Worm (Caenorhabditis elegans): ENCODE data around the gene cpsf-2.

The cpsf-2 gene

DNA sequence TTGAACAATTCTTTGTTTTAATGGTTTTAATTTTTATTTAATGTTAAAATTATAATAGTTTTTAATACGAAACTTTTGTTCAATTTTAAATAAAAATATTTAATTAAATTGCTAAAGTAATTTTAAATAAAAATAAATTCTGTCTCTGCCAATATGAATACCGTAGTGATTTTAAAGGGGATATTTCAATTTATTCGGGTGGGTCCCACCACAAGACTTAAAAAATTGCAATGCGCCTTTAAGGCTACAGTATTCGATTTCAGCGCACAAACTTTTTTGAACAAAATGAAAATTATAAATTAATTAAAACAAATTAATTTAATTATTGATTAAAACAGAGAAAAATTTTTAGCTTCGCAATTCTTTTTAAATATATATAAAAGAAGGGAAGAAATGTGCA lies 20.1 kb downstream of the cpsf-2 start:
- TF ChIP-seq snpc-4 (tag; optimal IDR thresholded peaks at IDR 0.05) (no peak), mbf-1 (tag; optimal IDR thresholded peaks at IDR 0.05) (no peak), sma-9 (GFP tag; optimal IDR thresholded peaks at IDR 0.05) (no peak), sma-9 (tag; optimal IDR thresholded peaks at IDR 0.05) (no peak), egl-27 (tag; optimal IDR thresholded peaks at IDR 0.05) (no peak), sem-4 (tag; optimal IDR thresholded peaks at IDR 0.05) (no peak), nhr-129 (tag; optimal IDR thresholded peaks at IDR 0.05) (no peak), lin-39 (tag; optimal IDR thresholded peaks at IDR 0.05) (no peak)

ce11 chrV:7199932-7200331 lies 21.0 kb downstream of the cpsf-2 start, which contains the start of gene F09G2.1:
F09G2.1 (plus strand) TSS chrV:7200232.
- no peak for TF ChIP-seq unc-55 (GFP tag; optimal IDR thresholded peaks at IDR 0.05)
- no peak for TF ChIP-seq ztf-11 (tag; optimal IDR thresholded peaks at IDR 0.05)
- no peak for TF ChIP-seq alr-1 (tag; optimal IDR thresholded peaks at IDR 0.05)
- TF ChIP-seq blmp-1 (tag; optimal IDR thresholded peaks at IDR 0.05; ENCODE audit: insufficient read depth), result no peak
- TF ChIP-seq sma-3 (GFP tag; optimal IDR thresholded peaks at IDR 0.05), result no peak
- no peak for TF ChIP-seq ama-1 (optimal IDR thresholded peaks at IDR 0.05)
- no peak for TF ChIP-seq nhr-129 (tag; optimal IDR thresholded peaks at IDR 0.05)
- TF ChIP-seq elt-3 (tag; optimal IDR thresholded peaks at IDR 0.05), result no peak
- no peak for TF ChIP-seq nhr-12 (tag; optimal IDR thresholded peaks at IDR 0.05)
- no peak for TF ChIP-seq fos-1 (tag; optimal IDR thresholded peaks at IDR 0.05)
- TF ChIP-seq dmd-4 (tag; optimal IDR thresholded peaks at IDR 0.05), result no peak
- TF ChIP-seq sma-9 (GFP tag; optimal IDR thresholded peaks at IDR 0.05), result no peak
- no peak for TF ChIP-seq sma-9 (tag; optimal IDR thresholded peaks at IDR 0.05)
- no peak for TF ChIP-seq ztf-4 (tag; optimal IDR thresholded peaks at IDR 0.05)
- TF ChIP-seq mdl-1 (tag; optimal IDR thresholded peaks at IDR 0.05), result no peak
- TF ChIP-seq skn-1 (tag; optimal IDR thresholded peaks at IDR 0.05), result no peak
- no peak for TF ChIP-seq lin-39 (tag; optimal IDR thresholded peaks at IDR 0.05)
- TF ChIP-seq C34F6.9 (tag; optimal IDR thresholded peaks at IDR 0.05), result no peak

ce11 chrV:7201353-7201752 lies 22.4 kb downstream of the cpsf-2 start:
- no peak for TF ChIP-seq egl-27 (tag; optimal IDR thresholded peaks at IDR 0.05)
- no peak for TF ChIP-seq F13H6.1 (tag; optimal IDR thresholded peaks at IDR 0.05)
- no peak for TF ChIP-seq ztf-4 (tag; optimal IDR thresholded peaks at IDR 0.05)
- no peak for TF ChIP-seq gmeb-1 (tag; optimal IDR thresholded peaks at IDR 0.05)
- no peak for TF ChIP-seq crh-2 (tag; optimal IDR thresholded peaks at IDR 0.05)

DNA sequence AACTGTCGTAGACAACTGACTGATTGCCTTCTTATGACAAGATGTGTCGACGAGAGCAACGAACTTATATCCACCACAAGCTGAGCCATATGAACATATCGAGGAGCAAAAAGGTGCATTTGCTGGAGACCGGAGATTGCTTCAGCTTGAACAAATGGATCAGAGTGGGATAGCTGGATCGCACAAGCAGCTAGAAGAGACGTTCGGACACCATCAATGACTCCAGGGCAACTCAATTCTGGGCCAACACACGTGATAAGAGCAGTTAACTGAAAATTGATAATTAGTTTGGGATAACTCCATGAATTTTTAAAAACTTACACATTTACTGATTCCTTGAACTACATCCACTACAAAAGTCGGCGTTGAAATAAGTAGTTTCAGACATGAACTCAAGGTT lies 30.0 kb downstream of the cpsf-2 start:
- TF ChIP-seq nhr-77 (tag; optimal IDR thresholded peaks at IDR 0.05) (no peak), ceh-16 (tag; optimal IDR thresholded peaks at IDR 0.05) (no peak)

DNA sequence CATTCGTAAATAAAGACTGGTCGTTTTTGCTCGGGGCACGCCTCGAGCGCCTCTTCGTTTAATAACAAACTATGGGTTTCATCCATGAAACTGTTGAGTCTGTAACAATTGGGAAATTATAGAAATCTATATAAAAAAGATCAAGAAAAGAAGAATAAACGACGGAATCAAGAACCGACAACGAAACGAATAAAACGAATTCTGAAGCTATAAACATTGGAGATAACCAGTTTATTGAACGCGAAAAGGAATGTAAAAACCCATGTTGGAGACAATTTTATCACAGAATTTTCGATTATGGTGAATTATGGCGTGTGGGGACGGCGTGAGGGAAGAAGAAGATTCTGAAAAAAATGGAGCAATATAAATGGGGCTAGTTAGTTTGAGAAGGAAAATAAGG lies 35.8 kb downstream of the cpsf-2 start, which contains the start of gene soap-1:
Gene soap-1, minus strand, starts transcription at position 101 of the 400 bp plus-strand sequence.
- TF ChIP-seq elt-3 (tag; optimal IDR thresholded peaks at IDR 0.05) (no peak), F13H6.1 (tag; optimal IDR thresholded peaks at IDR 0.05) (no peak), nhr-77 (tag; optimal IDR thresholded peaks at IDR 0.05) (no peak), Y55F3AM.14 (GFP tag; optimal IDR thresholded peaks at IDR 0.05) (no peak), crh-2 (tag; optimal IDR thresholded peaks at IDR 0.05) (no peak), zag-1 (tag; optimal IDR thresholded peaks at IDR 0.05) (no peak), peb-1 (tag; optimal IDR thresholded peaks at IDR 0.05) (no peak), lin-11 (tag; optimal IDR thresholded peaks at IDR 0.05) (no peak), nhr-25 (tag; optimal IDR thresholded peaks at IDR 0.05) (no peak), skn-1 (tag; optimal IDR thresholded peaks at IDR 0.05) (no peak), nhr-21 (tag; optimal IDR thresholded peaks at IDR 0.05) (no peak), mdl-1 (tag; optimal IDR thresholded peaks at IDR 0.05) (no peak), fos-1 (tag; optimal IDR thresholded peaks at IDR 0.05) (no peak), ztf-4 (tag; optimal IDR thresholded peaks at IDR 0.05) (no peak)

- TF ChIP-seq C34F6.9 (tag; optimal IDR thresholded peaks at IDR 0.05) (peak; percentile 12), gmeb-1 (tag; optimal IDR thresholded peaks at IDR 0.05) (no peak), elt-1 (tag; optimal IDR thresholded peaks at IDR 0.05) (no peak), sem-4 (tag; optimal IDR thresholded peaks at IDR 0.05) (no peak), fos-1 (tag; optimal IDR thresholded peaks at IDR 0.05) (no peak), lsy-2 (tag; optimal IDR thresholded peaks at IDR 0.05) (peak in 1 of 2 experiments; percentile 3), nhr-10 (tag; optimal IDR thresholded peaks at IDR 0.05) (no peak), zag-1 (tag; optimal IDR thresholded peaks at IDR 0.05) (no peak), unc-39 (tag; optimal IDR thresholded peaks at IDR 0.05) (no peak), R02D3.7 (tag; optimal IDR thresholded peaks at IDR 0.05) (no peak), alr-1 (tag; optimal IDR thresholded peaks at IDR 0.05) (no peak), nhr-11 (tag; optimal IDR thresholded peaks at IDR 0.05) (no peak), nhr-25 (tag; optimal IDR thresholded peaks at IDR 0.05) (no peak), blmp-1 (tag; optimal IDR thresholded peaks at IDR 0.05; ENCODE audit: insufficient read depth) (no peak), mab-5 (tag; optimal IDR thresholded peaks at IDR 0.05) (no peak), nhr-77 (tag; optimal IDR thresholded peaks at IDR 0.05) (no peak), ztf-11 (tag; optimal IDR thresholded peaks at IDR 0.05) (no peak), sma-9 (GFP tag; optimal IDR thresholded peaks at IDR 0.05) (no peak), sma-9 (tag; optimal IDR thresholded peaks at IDR 0.05) (no peak), lin-13 (GFP tag; optimal IDR thresholded peaks at IDR 0.05) (no peak), unc-55 (GFP tag; optimal IDR thresholded peaks at IDR 0.05) (peak; percentile 47), ama-1 (optimal IDR thresholded peaks at IDR 0.05) (no peak), egl-27 (tag; optimal IDR thresholded peaks at IDR 0.05) (no peak), nhr-6 (tag; optimal IDR thresholded peaks at IDR 0.05) (no peak), nhr-21 (tag; optimal IDR thresholded peaks at IDR 0.05) (no peak)
Observed at ce11 chrV:7216016-7216415, 37.0 kb downstream of the cpsf-2 start.
